Fruit fly (Drosophila melanogaster) S2 (cell line): ENCODE measurements around the gene CG9577.
"Not testable (repeated sequence)": the region's sequence is repeated elsewhere in the genome, so short reads cannot be mapped to it uniquely, and the experiment has no call there.

Experiments used
- CG8478 ChIP-seq: fragments of >200 bp; optimal IDR thresholded peaks from 2 replicates; lab custom pipeline; 2018
- CTCF ChIP-seq, 2 experiments: fragments of >200 bp; optimal IDR thresholded peaks; 2 replicates each; lab custom pipeline; 2018

The CG9577 gene

dm6 chrX:20166484-20167038, at the start of gene CG9577:
Gene CG9577, plus strand, starts transcription at chrX:20166673.
- TF ChIP-seq CG8478 (lab: Kevin White, UChicago) (no peak), CTCF (optimal IDR thresholded peaks at IDR 0.05; lab: Kevin White, UChicago) (no peak)

DNA sequence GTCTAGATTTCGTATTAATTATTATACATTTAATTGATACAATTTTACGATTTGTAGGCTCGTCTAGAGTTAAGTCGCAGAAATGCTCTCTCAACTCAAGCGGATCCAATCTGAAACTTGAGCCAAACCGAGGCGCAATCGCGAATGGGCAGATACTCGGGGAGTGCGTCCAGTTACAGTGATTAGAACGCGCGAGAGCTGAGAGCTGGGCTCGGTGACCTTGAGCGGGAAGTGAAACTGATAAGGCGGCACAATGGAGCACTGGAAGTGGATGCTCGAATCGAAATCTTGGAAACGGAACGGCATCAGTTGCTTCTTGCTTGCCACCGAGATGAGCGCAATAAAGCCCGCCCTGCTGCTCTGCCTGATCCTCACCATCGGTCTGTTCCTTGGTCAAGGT, 44.3 kb upstream of the CG9577 start, which contains the start of gene CG34331:
TSS of gene CG34331 (plus strand) at position 301 of the 400 bp plus-strand sequence.
- TF ChIP-seq CTCF (optimal IDR thresholded peaks at IDR 0.05; lab: Kevin White, UChicago) (no peak), CG8478 (lab: Kevin White, UChicago) (no peak)

dm6 chrX:20129554-20129953, 36.9 kb upstream of the CG9577 start:
- TF ChIP-seq CTCF (optimal IDR thresholded peaks at IDR 0.05; lab: Kevin White, UChicago) = no peak
- TF ChIP-seq CG8478 (lab: Kevin White, UChicago) = no peak

DNA sequence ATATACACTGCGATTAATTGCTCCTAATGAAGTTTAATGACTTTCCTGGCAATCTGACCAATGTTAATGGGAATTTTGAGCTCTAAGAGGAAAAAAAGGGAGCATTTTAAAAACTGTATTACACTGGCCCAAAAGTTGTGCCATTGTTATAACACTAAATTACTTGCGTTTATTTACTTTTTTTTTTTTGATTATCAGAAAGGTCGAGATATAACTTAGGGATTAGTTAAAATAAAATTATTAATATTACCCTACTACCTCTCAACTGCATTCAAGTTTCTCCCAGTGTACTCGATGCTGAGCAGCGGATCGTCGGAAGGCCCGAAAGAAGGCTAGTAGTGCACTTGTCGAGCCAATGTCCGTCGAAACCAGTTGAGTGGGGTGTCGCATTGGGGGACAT, 36.0 kb upstream of the CG9577 start:
- no peak for TF ChIP-seq CG8478 (lab: Kevin White, UChicago)
- TF ChIP-seq CTCF (optimal IDR thresholded peaks at IDR 0.05; lab: Kevin White, UChicago) = no peak

- TF ChIP-seq CTCF (optimal IDR thresholded peaks at IDR 0.05; lab: Kevin White, UChicago) (no peak), CG8478 (lab: Kevin White, UChicago) (no peak)
Observed at dm6 chrX:20133432-20133831, 33.0 kb upstream of the CG9577 start, which contains the start of gene CG15322. Gene CG15322, plus strand, starts transcription at chrX:20133579.

DNA sequence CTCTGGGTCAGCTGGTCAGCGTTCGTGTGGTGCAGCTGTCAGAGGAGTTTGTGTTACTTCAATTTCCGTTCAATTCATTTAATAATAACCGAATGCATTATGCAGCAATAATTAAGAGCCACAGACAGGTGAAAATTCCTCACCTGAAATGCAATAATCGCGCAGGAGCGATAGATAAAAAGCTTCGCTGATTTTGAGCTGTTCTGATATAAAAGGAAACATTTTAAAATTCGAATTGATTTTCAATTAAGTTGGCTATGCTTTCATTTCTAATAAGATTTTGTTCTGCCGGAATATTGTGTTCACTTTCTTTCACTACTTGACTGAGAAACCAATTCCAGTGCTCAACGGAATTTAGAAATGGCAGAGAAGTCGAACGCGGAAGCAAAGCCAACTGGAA, 27.0 kb upstream of the CG9577 start, which contains the start of gene CG42583:
TSS of gene CG42583 (plus strand) at position 301 of the 400 bp plus-strand sequence.
- TF ChIP-seq CG8478 (lab: Kevin White, UChicago) (no peak), CTCF (optimal IDR thresholded peaks at IDR 0.05; lab: Kevin White, UChicago) (no peak)

DNA sequence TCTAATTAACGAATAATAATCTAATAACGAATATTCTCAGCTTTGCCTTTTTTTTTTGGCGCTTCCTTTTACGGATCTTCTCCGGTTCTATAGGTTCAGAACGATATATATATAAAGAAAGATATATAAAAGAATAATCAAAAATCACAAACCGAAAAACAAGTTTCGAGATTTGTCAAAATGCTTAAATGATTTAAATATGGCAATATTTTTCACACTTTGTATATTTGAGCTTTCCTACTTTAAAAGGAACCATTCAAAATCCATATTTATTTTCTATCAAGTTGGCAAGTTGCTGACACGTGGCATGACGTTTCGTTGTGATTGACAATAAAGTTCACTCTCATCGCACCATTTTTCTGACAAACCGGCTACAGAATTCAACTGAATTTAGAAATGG, 25.8 kb upstream of the CG9577 start, which contains the start of gene CG34332:
TSS of gene CG34332 (plus strand) at position 301 of the 400 bp plus-strand sequence.
- TF ChIP-seq CG8478 (lab: Kevin White, UChicago) (no peak), CTCF (optimal IDR thresholded peaks at IDR 0.05; lab: Kevin White, UChicago) (no peak)

DNA sequence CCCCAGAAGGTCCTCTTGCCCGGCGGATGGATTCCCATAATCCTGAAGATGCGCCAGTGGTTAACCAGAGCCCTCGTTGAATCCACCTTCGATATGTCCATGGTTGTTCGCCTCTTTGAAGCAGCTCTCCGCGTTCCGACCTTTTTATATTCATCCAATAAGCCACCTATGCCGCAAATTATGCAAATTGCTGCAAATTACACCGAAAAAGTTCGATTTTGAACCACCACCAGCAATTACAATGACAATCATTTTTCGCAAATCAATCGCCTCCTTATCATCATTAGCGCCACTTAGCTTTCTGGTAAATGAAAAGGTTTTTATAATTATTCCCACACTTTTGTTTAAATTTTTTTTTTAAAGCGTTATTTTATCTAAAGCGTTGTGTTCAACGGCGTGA, 23.4 kb upstream of the CG9577 start, which contains the start of gene Or19a:
TSS of gene Or19a (minus strand) at position 101 of the 400 bp plus-strand sequence.
- TF ChIP-seq CTCF (optimal IDR thresholded peaks at IDR 0.05; lab: Kevin White, UChicago); CG8478 (lab: Kevin White, UChicago): not testable (repeated sequence)

- TF ChIP-seq CTCF (optimal IDR thresholded peaks at IDR 0.05; lab: Kevin White, UChicago) = no peak
- no peak for TF ChIP-seq CG8478 (lab: Kevin White, UChicago)
Observed at dm6 chrX:20147693-20148174, 18.7 kb upstream of the CG9577 start, which contains the start of gene aspr. Gene aspr, plus strand, starts transcription at chrX:20148124.

- TF ChIP-seq CTCF (optimal IDR thresholded peaks at IDR 0.05; lab: Kevin White, UChicago) (no peak), CG8478 (lab: Kevin White, UChicago) (no peak)
Observed at dm6 chrX:20155947-20156346, 10.5 kb upstream of the CG9577 start.

DNA sequence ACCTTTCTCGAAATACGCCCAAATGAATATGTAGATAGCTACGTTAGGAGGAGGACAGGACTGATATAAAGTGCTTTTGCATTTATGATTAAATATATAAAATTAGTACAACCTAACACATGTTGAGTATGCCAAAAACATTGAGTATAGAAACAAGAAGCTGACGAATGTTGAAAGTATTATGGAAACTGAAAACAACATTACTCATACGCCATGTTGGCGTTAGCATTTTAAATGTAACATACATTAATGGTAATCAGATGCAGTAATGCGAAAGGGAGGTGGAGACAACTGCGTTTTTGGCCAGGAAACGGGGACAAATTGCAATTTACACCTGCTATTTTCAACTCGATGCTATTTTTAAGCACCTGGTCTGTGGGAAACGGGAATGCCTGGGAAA, 8.0 kb upstream of the CG9577 start:
- TF ChIP-seq CTCF (optimal IDR thresholded peaks at IDR 0.05; lab: Kevin White, UChicago) (no peak), CG8478 (lab: Kevin White, UChicago) (no peak)

dm6 chrX:20158943-20159385, 7.5 kb upstream of the CG9577 start:
- TF ChIP-seq CTCF (optimal IDR thresholded peaks at IDR 0.05; lab: Kevin White, UChicago) = no peak
- no peak for TF ChIP-seq CG8478 (lab: Kevin White, UChicago)

DNA sequence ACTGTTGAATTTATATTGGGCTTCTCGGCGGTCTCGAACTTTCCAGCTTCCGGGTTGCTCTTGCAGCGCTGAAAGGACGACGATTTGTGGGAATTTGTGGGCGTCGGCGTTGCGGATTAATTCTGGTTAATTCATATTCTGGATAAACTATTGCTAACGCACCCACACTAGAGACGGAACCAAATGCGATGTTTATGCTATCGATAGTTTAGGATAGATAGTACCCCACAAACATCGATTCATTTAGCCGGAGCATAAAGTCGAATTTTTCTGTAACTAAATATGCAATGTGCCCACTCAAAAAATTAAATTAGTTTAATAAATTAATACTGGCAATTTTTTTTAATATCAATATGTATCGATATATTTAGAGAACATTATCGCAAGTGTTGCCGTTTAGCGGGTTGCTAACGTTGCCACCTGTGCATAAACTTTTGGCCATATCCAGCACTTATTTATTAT, 6.8 kb upstream of the CG9577 start, which contains the start of gene Rab35:
TSS of gene Rab35 (minus strand) at position 194 of the 462 bp plus-strand sequence.
- no peak for TF ChIP-seq CG8478 (lab: Kevin White, UChicago)
- TF ChIP-seq CTCF (optimal IDR thresholded peaks at IDR 0.05; lab: Kevin White, UChicago) = no peak

- TF ChIP-seq CG8478 (lab: Kevin White, UChicago) = no peak
- no peak for TF ChIP-seq CTCF (optimal IDR thresholded peaks at IDR 0.05; lab: Kevin White, UChicago)
Observed at dm6 chrX:20162586-20162985, 3.9 kb upstream of the CG9577 start.

dm6 chrX:20165773-20166412, 580 bp upstream of the CG9577 start, which contains the start of gene Phf7:
Gene Phf7, minus strand, starts transcription at chrX:20165830.
- TF ChIP-seq CTCF (optimal IDR thresholded peaks at IDR 0.05; lab: Kevin White, UChicago) (peak in 1 of 2 experiments; percentile 30), CG8478 (lab: Kevin White, UChicago) (no peak)
